Fruit fly (Drosophila melanogaster) whole organism, wandering third instar larva: Measurements from ENCODE around the gene Dus2.

Experiments used
- Abd-B ChIP-seq: fragments of >200 bp; optimal IDR thresholded peaks from 2 replicates; lab custom pipeline; 2017; ENCODE audit warnings: missing biosample characterization, missing genetic modification characterization
- CG32264 ChIP-seq: fragments of 200-800 bp; sonication (Bioruptor generic); optimal IDR thresholded peaks from 2 replicates; lab custom pipeline; 2016; ENCODE audit warnings: missing biosample characterization, missing genetic modification characterization
- CG9705 ChIP-seq: fragments of 200-800 bp; sonication (Bioruptor generic); optimal IDR thresholded peaks from 2 replicates; lab custom pipeline; 2018; ENCODE audit warnings: missing biosample characterization, mild to moderate bottlenecking, missing genetic modification characterization
- CrebA ChIP-seq: fragments of 200-800 bp; sonication (Bioruptor generic); optimal IDR thresholded peaks from 2 replicates; lab custom pipeline; 2016; ENCODE audit warnings: missing biosample characterization, mild to moderate bottlenecking, missing genetic modification characterization, borderline replicate concordance
- Dfd ChIP-seq: fragments of >200 bp; optimal IDR thresholded peaks from 2 replicates; lab custom pipeline; 2017; ENCODE audit warnings: missing biosample characterization, missing genetic modification characterization
- Dif ChIP-seq: fragments of 200-275, 200-300 bp; sonication (Bioruptor generic); optimal IDR thresholded peaks from 2 replicates; lab custom pipeline; 2018; ENCODE audit warnings: missing biosample characterization, missing genetic modification characterization; ENCODE audit not compliant: partially characterized antibody
- GATAd ChIP-seq: sonication (Bioruptor generic); optimal IDR thresholded peaks from 2 replicates; lab custom pipeline; 2016; ENCODE audit warnings: missing biosample characterization, missing genetic modification characterization
- HLH106 ChIP-seq: fragments of 200-800 bp; optimal IDR thresholded peaks from 3 replicates; lab custom pipeline; 2019; ENCODE audit warnings: missing biosample characterization, mild to moderate bottlenecking, missing genetic modification characterization, moderate library complexity
- Hnf4 ChIP-seq: fragments of 200-800 bp; sonication (Bioruptor generic); optimal IDR thresholded peaks from 2 replicates; lab custom pipeline; 2016; ENCODE audit warnings: missing biosample characterization, mild to moderate bottlenecking, missing genetic modification characterization
- Hr78 ChIP-seq: fragments of >200 bp; optimal IDR thresholded peaks from 2 replicates; lab custom pipeline; 2017; ENCODE audit warnings: missing biosample characterization, missing genetic modification characterization
- Hr83 ChIP-seq: fragments of 200-300 bp; sonication (Bioruptor generic); optimal IDR thresholded peaks from 2 replicates; lab custom pipeline; 2016; ENCODE audit warnings: missing biosample characterization, mild to moderate bottlenecking, missing genetic modification characterization, moderate library complexity; ENCODE audit not compliant: poor library complexity, severe bottlenecking
- Jra ChIP-seq: sonication (Bioruptor generic); optimal IDR thresholded peaks from 2 replicates; lab custom pipeline; 2016; ENCODE audit warnings: missing biosample characterization, missing genetic modification characterization
- Mio ChIP-seq: sonication (Bioruptor generic); optimal IDR thresholded peaks from 2 replicates; lab custom pipeline; 2016; ENCODE audit warnings: missing biosample characterization, missing genetic modification characterization
- Myc ChIP-seq: fragments of >200 bp; optimal IDR thresholded peaks from 2 replicates; lab custom pipeline; 2017
- N ChIP-seq: fragments of >200 bp; optimal IDR thresholded peaks from 2 replicates; lab custom pipeline; 2018; ENCODE audit warnings: missing biosample characterization, missing external identifiers, missing genetic modification characterization
- OdsH ChIP-seq: fragments of 200-800 bp; sonication (Bioruptor generic); optimal IDR thresholded peaks from 2 replicates; lab custom pipeline; 2016; ENCODE audit warnings: missing biosample characterization, mild to moderate bottlenecking, missing genetic modification characterization
- Rel ChIP-seq, 2 experiments: fragments of 200-800 bp; sonication (Bioruptor generic) in 1 of 2; optimal IDR thresholded peaks; 2 replicates in 1 of 2; 3 replicates in 1 of 2; lab custom pipeline; 2016 to 2019; ENCODE audit warnings: mild to moderate bottlenecking in 2 of 2, missing biosample characterization in 2 of 2, missing genetic modification characterization in 2 of 2, moderate library complexity in 1 of 2
- Sp1 ChIP-seq: fragments of 200-800 bp; sonication (Bioruptor generic); optimal IDR thresholded peaks from 3 replicates; lab custom pipeline; 2019; ENCODE audit warnings: missing biosample characterization, mild to moderate bottlenecking, missing genetic modification characterization, moderate library complexity
- Vsx2 ChIP-seq: fragments of 200-300, 225-300 bp; sonication (Bioruptor generic); optimal IDR thresholded peaks from 2 replicates; lab custom pipeline; 2018; ENCODE audit warnings: missing biosample characterization, missing genetic modification characterization; ENCODE audit not compliant: partially characterized antibody
- br ChIP-seq: fragments of 200-800 bp; sonication (Bioruptor generic); optimal IDR thresholded peaks from 2 replicates; lab custom pipeline; 2016; ENCODE audit warnings: missing biosample characterization, missing genetic modification characterization
- brk ChIP-seq: fragments of 200-800 bp; sonication (Bioruptor generic); optimal IDR thresholded peaks from 2 replicates; lab custom pipeline; 2016; ENCODE audit warnings: missing biosample characterization, mild to moderate bottlenecking, missing genetic modification characterization
- dl ChIP-seq, 2 experiments: fragments of 175-275, 200-275 bp in 1 of 2; fragments of 200-275 bp in 1 of 2; sonication (Bioruptor generic); optimal IDR thresholded peaks; lab custom pipeline; 2018; ENCODE audit warnings: mild to moderate bottlenecking in 2 of 2, missing biosample characterization in 2 of 2, missing genetic modification characterization in 2 of 2, moderate library complexity in 2 of 2; ENCODE audit not compliant: partially characterized antibody in 2 of 2, insufficient read depth in 1 of 2
- dmrt93B ChIP-seq: fragments of 200-800 bp; sonication (Bioruptor generic); optimal IDR thresholded peaks from 2 replicates; lab custom pipeline; 2018; ENCODE audit warnings: missing biosample characterization, mild to moderate bottlenecking, missing genetic modification characterization
- dsf ChIP-seq: sonication (Bioruptor generic); optimal IDR thresholded peaks from 2 replicates; lab custom pipeline; 2016; ENCODE audit warnings: missing biosample characterization, missing genetic modification characterization, borderline replicate concordance
- ey ChIP-seq: fragments of 200-800 bp; sonication (Bioruptor generic); optimal IDR thresholded peaks from 2 replicates; lab custom pipeline; 2016; ENCODE audit warnings: missing biosample characterization, missing genetic modification characterization
- foxo ChIP-seq, 2 experiments: fragments of 200-800 bp; sonication (Bioruptor generic); optimal IDR thresholded peaks; 2 replicates in 1 of 2; 3 replicates in 1 of 2; lab custom pipeline; 2016 to 2017; ENCODE audit warnings: missing biosample characterization in 2 of 2, missing genetic modification characterization in 2 of 2
- fru ChIP-seq: fragments of 200-800 bp; sonication (Bioruptor generic); optimal IDR thresholded peaks from 3 replicates; lab custom pipeline; 2016; ENCODE audit warnings: missing biosample characterization, mild to moderate bottlenecking, missing genetic modification characterization
- h ChIP-seq: fragments of 200-800 bp; sonication (Bioruptor generic); optimal IDR thresholded peaks from 3 replicates; lab custom pipeline; 2016; ENCODE audit warnings: missing biosample characterization, mild to moderate bottlenecking, missing genetic modification characterization
- jim ChIP-seq: fragments of 175-275, 200-325 bp; sonication (Bioruptor generic); optimal IDR thresholded peaks from 2 replicates; lab custom pipeline; 2016; ENCODE audit warnings: missing biosample characterization, mild to moderate bottlenecking, missing genetic modification characterization
- lola ChIP-seq: fragments of >200 bp; optimal IDR thresholded peaks from 2 replicates; lab custom pipeline; 2017; ENCODE audit warnings: missing biosample characterization, missing genetic modification characterization
- pan ChIP-seq: fragments of >200 bp; optimal IDR thresholded peaks from 2 replicates; lab custom pipeline; 2017
- psq ChIP-seq: fragments of 200-800 bp; sonication (Bioruptor generic); optimal IDR thresholded peaks from 3 replicates; lab custom pipeline; 2017; ENCODE audit warnings: missing biosample characterization, mild to moderate bottlenecking, missing genetic modification characterization, moderate library complexity
- rgr ChIP-seq: fragments of 200-800 bp; sonication (Bioruptor generic); optimal IDR thresholded peaks from 3 replicates; lab custom pipeline; 2016; ENCODE audit warnings: missing biosample characterization, mild to moderate bottlenecking, missing genetic modification characterization
- sage ChIP-seq: fragments of 200-800 bp; sonication (Bioruptor generic); optimal IDR thresholded peaks from 2 replicates; lab custom pipeline; 2016; ENCODE audit warnings: missing biosample characterization, mild to moderate bottlenecking, missing genetic modification characterization
- sv ChIP-seq: fragments of 200-800 bp; sonication (Bioruptor generic); optimal IDR thresholded peaks from 3 replicates; lab custom pipeline; 2016; ENCODE audit warnings: missing biosample characterization, missing genetic modification characterization
- tai ChIP-seq: sonication (Bioruptor generic); optimal IDR thresholded peaks from 2 replicates; lab custom pipeline; 2016; ENCODE audit warnings: missing biosample characterization, missing genetic modification characterization
- usp ChIP-seq: fragments of >200 bp; optimal IDR thresholded peaks from 2 replicates; lab custom pipeline; 2017; ENCODE audit warnings: missing biosample characterization, missing genetic modification characterization
- woc ChIP-seq: sonication (Bioruptor generic); optimal IDR thresholded peaks from 2 replicates; lab custom pipeline; 2016; ENCODE audit warnings: missing biosample characterization, mild to moderate bottlenecking, missing genetic modification characterization

Gene Dus2

dm6 chrX:14215834-14216233, 22.0 kb upstream of the Dus2 start (continued):
- TF ChIP-seq rgr = no peak
- TF ChIP-seq Hr83 = no peak
- TF ChIP-seq foxo (GFP tag; optimal IDR thresholded peaks at IDR 0.05; lab: Kevin White, UChicago) = no peak

DNA sequence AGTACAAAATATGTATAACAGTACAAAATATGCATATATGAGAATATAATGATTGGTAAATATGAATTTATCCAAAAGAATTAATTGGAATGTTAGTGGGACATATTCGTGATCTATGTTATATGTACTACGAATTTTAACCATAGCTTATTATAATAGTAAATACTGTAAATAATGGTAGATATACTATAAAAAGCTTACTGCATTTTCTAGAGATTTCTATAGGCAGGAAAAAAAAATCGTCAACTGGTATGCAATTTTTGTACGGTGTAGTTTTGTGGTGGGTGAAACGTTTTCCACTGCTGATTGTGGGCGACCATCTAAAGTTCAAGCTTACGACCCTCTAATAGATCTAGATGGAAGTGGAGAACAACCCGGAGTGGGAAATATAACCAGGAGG, 20.9 kb upstream of the Dus2 start:
- TF ChIP-seq lola (GFP tag; lab: Kevin White, UChicago) (no peak), Vsx2 (GFP tag; lab: Kevin White, UChicago) (no peak), CG32264 (GFP tag; lab: Kevin White, UChicago) (no peak), jim (GFP tag; lab: Kevin White, UChicago) (no peak), ey (GFP tag; lab: Kevin White, UChicago) (no peak), Hnf4 (GFP tag; lab: Kevin White, UChicago) (no peak), dl (GFP tag; optimal IDR thresholded peaks at IDR 0.05; lab: Kevin White, UChicago; ENCODE audit: insufficient read depth in 1 of 2, partially characterized antibody in 2 of 2) (no peak), Sp1 (no peak), brk (no peak), br (GFP tag; lab: Kevin White, UChicago) (no peak), usp (GFP tag; lab: Kevin White, UChicago) (no peak)

dm6 chrX:14218045-14218483, 19.7 kb upstream of the Dus2 start:
- TF ChIP-seq lola (GFP tag; lab: Kevin White, UChicago) = no peak
- no peak for TF ChIP-seq N
- peak; percentile 97 for TF ChIP-seq rgr
- peak; percentile 32 to 98 for TF ChIP-seq foxo (GFP tag; optimal IDR thresholded peaks at IDR 0.05; lab: Kevin White, UChicago)
- peak; percentile 97 for TF ChIP-seq OdsH (GFP tag; lab: Kevin White, UChicago)
- peak; percentile 93 for TF ChIP-seq ey (GFP tag; lab: Kevin White, UChicago)
- TF ChIP-seq Jra (GFP tag; lab: Kevin White, UChicago) = peak; percentile 89
- peak; percentile 75 for TF ChIP-seq Rel (GFP tag; optimal IDR thresholded peaks at IDR 0.05; lab: Kevin White, UChicago)
- peak; percentile 84 for TF ChIP-seq Rel (tag; optimal IDR thresholded peaks at IDR 0.05; lab: Kevin White, UChicago)
- no peak for TF ChIP-seq Mio (GFP tag; lab: Kevin White, UChicago)
- peak; percentile 98 for TF ChIP-seq Sp1
- TF ChIP-seq Hr78 (GFP tag; lab: Kevin White, UChicago) = no peak
- peak; percentile 79 for TF ChIP-seq CG32264 (GFP tag; lab: Kevin White, UChicago)
- no peak for TF ChIP-seq usp (GFP tag; lab: Kevin White, UChicago)
- TF ChIP-seq dsf (GFP tag; lab: Kevin White, UChicago) = peak; percentile 70
- TF ChIP-seq CG9705 (GFP tag; lab: Kevin White, UChicago) = peak; percentile 92
- TF ChIP-seq dl (GFP tag; optimal IDR thresholded peaks at IDR 0.05; lab: Kevin White, UChicago; ENCODE audit: insufficient read depth in 1 of 2, partially characterized antibody in 2 of 2) = no peak
- no peak for TF ChIP-seq Abd-B (GFP tag; lab: Kevin White, UChicago)
- TF ChIP-seq HLH106 (tag; lab: Kevin White, UChicago) = peak; percentile 98
- peak; percentile 79 for TF ChIP-seq sv (GFP tag; lab: Kevin White, UChicago)
- TF ChIP-seq h (GFP tag; lab: Kevin White, UChicago) = peak; percentile 98
- peak; percentile 94 for TF ChIP-seq br (GFP tag; lab: Kevin White, UChicago)
- TF ChIP-seq pan (lab: Kevin White, UChicago) = no peak
- peak; percentile 94 for TF ChIP-seq Dfd
- peak; percentile 97 for TF ChIP-seq fru (GFP tag; lab: Kevin White, UChicago)
- TF ChIP-seq brk = peak; percentile 92
- no peak for TF ChIP-seq Myc (lab: Kevin White, UChicago)
- peak; percentile 50 for TF ChIP-seq Dif (GFP tag; lab: Kevin White, UChicago)
- TF ChIP-seq woc (GFP tag; lab: Kevin White, UChicago) = peak; percentile 90
- TF ChIP-seq Hr83 = no peak
- TF ChIP-seq GATAd (GFP tag; lab: Kevin White, UChicago) = peak; percentile 54
- peak; percentile 93 for TF ChIP-seq dmrt93B (GFP tag; lab: Kevin White, UChicago)
- peak; percentile 92 for TF ChIP-seq CrebA (GFP tag; lab: Kevin White, UChicago)
- TF ChIP-seq sage = peak; percentile 95
- no peak for TF ChIP-seq tai (GFP tag; lab: Kevin White, UChicago)
- no peak for TF ChIP-seq Vsx2 (GFP tag; lab: Kevin White, UChicago)
- TF ChIP-seq Hnf4 (GFP tag; lab: Kevin White, UChicago) = peak; percentile 95
- peak; percentile 94 for TF ChIP-seq psq (GFP tag; lab: Kevin White, UChicago)
